Worm (Caenorhabditis elegans) whole organism, young adult: ENCODE data around the gene F23H11.2.
A peak's percentile ranks its signal among the peaks of the same experiment; 100 is the strongest.

ENCODE experiments used
- C06A6.2 ChIP-seq: fragments of 200-800 bp; sonication (Bioruptor generic); conservative IDR thresholded peaks from 2 replicates; pipeline ENCODE4 v1.3.6; 2022; ENCODE audit warnings: missing genetic modification characterization, missing compliant biosample characterization
- D2030.7 ChIP-seq: fragments of 200-800 bp; sonication (Bioruptor generic); IDR thresholded peaks from 2 replicates; pipeline ENCODE4 v1.3.6; 2022; ENCODE audit warnings: missing genetic modification reagents, missing genetic modification characterization, missing compliant biosample characterization
- F52B5.7 ChIP-seq: sonication (generic microtip); optimal IDR thresholded peaks from 2 replicates; lab custom pipeline; 2016; ENCODE audit warnings: mild to moderate bottlenecking, missing genetic modification characterization, missing compliant biosample characterization
- K11D2.4 ChIP-seq: fragments of 200-800 bp; sonication (Bioruptor generic); IDR thresholded peaks from 2 replicates; pipeline ENCODE4 v1.3.6; 2022; ENCODE audit warnings: missing genetic modification reagents, missing genetic modification characterization, missing compliant biosample characterization
- Y53G8AR.9 ChIP-seq: fragments of 200-800 bp; sonication (Bioruptor generic); conservative IDR thresholded peaks from 2 replicates; pipeline ENCODE4 v1.3.6; 2022; ENCODE audit warnings: missing genetic modification reagents, missing genetic modification characterization, missing compliant biosample characterization
- aptf-2 ChIP-seq: fragments of 200-800 bp; sonication (Bioruptor generic); conservative IDR thresholded peaks from 2 replicates; pipeline ENCODE4 v1.3.6; 2022; ENCODE audit warnings: missing genetic modification reagents, missing genetic modification characterization, missing compliant biosample characterization
- bed-1 ChIP-seq: fragments of 200-800 bp; sonication (Bioruptor generic); IDR thresholded peaks from 2 replicates; pipeline ENCODE4 v1.3.6; 2022; ENCODE audit warnings: missing genetic modification reagents, missing genetic modification characterization, missing compliant biosample characterization
- ceh-27 ChIP-seq: fragments of 200-800 bp; sonication (Bioruptor generic); optimal IDR thresholded peaks from 2 replicates; lab custom pipeline; 2018; ENCODE audit warnings: mild to moderate bottlenecking, missing genetic modification characterization, moderate library complexity, missing compliant biosample characterization
- ceh-79 ChIP-seq: sonication (generic microtip); optimal IDR thresholded peaks from 2 replicates; lab custom pipeline; 2017; ENCODE audit warnings: mild to moderate bottlenecking, missing genetic modification characterization, missing compliant biosample characterization
- dpl-1 ChIP-seq: fragments of 150-350 bp; optimal IDR thresholded peaks from 2 replicates; lab custom pipeline; 2014; ENCODE audit warnings: missing biosample characterization, missing genetic modification reagents, missing genetic modification characterization
- efl-1 ChIP-seq: fragments of 150-350 bp; optimal IDR thresholded peaks from 2 replicates; lab custom pipeline; 2014; ENCODE audit warnings: missing biosample characterization, missing genetic modification reagents, missing genetic modification characterization
- egl-44 ChIP-seq: fragments of 200-800 bp; sonication (Bioruptor generic); IDR thresholded peaks from 2 replicates; pipeline ENCODE4 v1.3.6; 2022; ENCODE audit warnings: missing genetic modification reagents, missing genetic modification characterization, missing compliant biosample characterization
- ekl-4 ChIP-seq: fragments of 200-800 bp; sonication (Bioruptor generic); IDR thresholded peaks from 2 replicates; pipeline ENCODE4 v1.3.6; 2022; ENCODE audit warnings: missing genetic modification reagents, missing genetic modification characterization, missing compliant biosample characterization
- gei-17 ChIP-seq: fragments of 200-800 bp; sonication (Bioruptor generic); optimal IDR thresholded peaks from 2 replicates; lab custom pipeline; 2018; ENCODE audit warnings: mild to moderate bottlenecking, missing genetic modification characterization, missing compliant biosample characterization
- him-1 ChIP-seq: sonication (generic microtip); optimal IDR thresholded peaks from 2 replicates; lab custom pipeline; 2016; ENCODE audit warnings: missing genotype, missing genetic modification reagents, missing genetic modification characterization, missing compliant biosample characterization
- hsf-1 ChIP-seq: fragments of 200-800 bp; sonication (Bioruptor generic); IDR thresholded peaks from 2 replicates; pipeline ENCODE4 v1.3.6; 2022; ENCODE audit warnings: missing genetic modification reagents, missing genetic modification characterization, missing compliant biosample characterization
- lag-1 ChIP-seq: fragments of 200-800 bp; sonication (Bioruptor generic); IDR thresholded peaks from 2 replicates; pipeline ENCODE4 v1.3.6; 2022; ENCODE audit warnings: missing genetic modification reagents, missing genetic modification characterization, missing compliant biosample characterization
- lin-26 ChIP-seq: fragments of 200-800 bp; sonication (Bioruptor generic); IDR thresholded peaks from 2 replicates; pipeline ENCODE4 v1.3.6; 2022; ENCODE audit warnings: missing genetic modification reagents, missing genetic modification characterization, missing compliant biosample characterization
- madf-3 ChIP-seq: fragments of 200-800 bp; sonication (Bioruptor generic); IDR thresholded peaks from 2 replicates; pipeline ENCODE4 v1.3.6; 2022; ENCODE audit warnings: missing genetic modification reagents, missing genetic modification characterization, missing compliant biosample characterization
- mcd-1 ChIP-seq: fragments of 200-800 bp; sonication (Bioruptor generic); IDR thresholded peaks from 2 replicates; pipeline ENCODE4 v1.3.6; 2022; ENCODE audit warnings: missing genetic modification reagents, missing genetic modification characterization, missing compliant biosample characterization
- nhr-120 ChIP-seq: fragments of 200-800 bp; sonication (Bioruptor generic); IDR thresholded peaks from 2 replicates; pipeline ENCODE4 v1.3.6; 2022; ENCODE audit warnings: missing genetic modification characterization, missing compliant biosample characterization
- nhr-80 ChIP-seq: sonication (generic microtip); optimal IDR thresholded peaks from 2 replicates; lab custom pipeline; 2016; ENCODE audit warnings: missing genetic modification characterization, missing compliant biosample characterization
- pha-4 ChIP-seq: fragments of 150-350 bp; sonication (generic microtip); optimal IDR thresholded peaks from 2 replicates; lab custom pipeline; 2014; ENCODE audit warnings: missing biosample characterization, missing genetic modification reagents, missing genetic modification characterization
- rec-8 ChIP-seq, 2 experiments: sonication (generic microtip); optimal IDR thresholded peaks; 2 replicates each; lab custom pipeline; 2016; ENCODE audit warnings: mild to moderate bottlenecking in 2 of 2, missing genetic modification characterization in 2 of 2, missing genetic modification reagents in 2 of 2, missing genotype in 2 of 2, missing biosample characterization in 1 of 2, missing compliant biosample characterization in 1 of 2, moderate library complexity in 1 of 2
- sea-2 ChIP-seq: fragments of 200-800 bp; sonication (Bioruptor generic); IDR thresholded peaks from 2 replicates; pipeline ENCODE4 v1.3.6; 2022; ENCODE audit warnings: missing genetic modification characterization, missing compliant biosample characterization
- snpc-4 ChIP-seq, 5 experiments: fragments of 150-350 bp in 1 of 5; sonication (generic microtip) in 4 of 5; optimal IDR thresholded peaks; 2 replicates each; lab custom pipeline; 2014 to 2018; ENCODE audit warnings: missing genetic modification characterization in 5 of 5, missing biosample characterization in 3 of 5, antibody characterized with exemption in 2 of 5, mild to moderate bottlenecking in 2 of 5, missing compliant biosample characterization in 2 of 5, missing genotype in 2 of 5, moderate library complexity in 2 of 5, missing genetic modification reagents in 1 of 5
- tbx-9 ChIP-seq: sonication (generic microtip); optimal IDR thresholded peaks from 2 replicates; lab custom pipeline; 2016; ENCODE audit warnings: borderline replicate concordance, missing genetic modification characterization, inconsistent platforms, missing compliant biosample characterization
- unc-62 ChIP-seq: fragments of 150-350 bp; optimal IDR thresholded peaks from 2 replicates; lab custom pipeline; 2014; ENCODE audit warnings: missing biosample characterization, missing genetic modification reagents, missing genetic modification characterization
- zfh-2 ChIP-seq: fragments of 200-800 bp; sonication (Bioruptor generic); conservative IDR thresholded peaks from 2 replicates; pipeline ENCODE4 v1.3.6; 2022; ENCODE audit warnings: missing genetic modification reagents, missing genetic modification characterization, missing compliant biosample characterization
- ztf-25 ChIP-seq: fragments of 200-800 bp; sonication (Bioruptor generic); IDR thresholded peaks from 2 replicates; pipeline ENCODE4 v1.3.6; 2022; ENCODE audit warnings: missing genetic modification reagents, missing genetic modification characterization, missing compliant biosample characterization
- ztf-26 ChIP-seq: sonication (generic microtip); optimal IDR thresholded peaks from 2 replicates; lab custom pipeline; 2017; ENCODE audit warnings: missing genetic modification characterization, missing compliant biosample characterization
- ztf-3 ChIP-seq: fragments of 200-800 bp; sonication (Bioruptor generic); optimal IDR thresholded peaks from 2 replicates; lab custom pipeline; 2018; ENCODE audit warnings: mild to moderate bottlenecking, missing genetic modification characterization, missing compliant biosample characterization
- ztf-6 ChIP-seq: fragments of 200-800 bp; sonication (Bioruptor generic); IDR thresholded peaks from 2 replicates; pipeline ENCODE4 v1.3.6; 2022; ENCODE audit warnings: missing genetic modification reagents, missing genetic modification characterization, missing compliant biosample characterization

F23H11.2 gene

DNA sequence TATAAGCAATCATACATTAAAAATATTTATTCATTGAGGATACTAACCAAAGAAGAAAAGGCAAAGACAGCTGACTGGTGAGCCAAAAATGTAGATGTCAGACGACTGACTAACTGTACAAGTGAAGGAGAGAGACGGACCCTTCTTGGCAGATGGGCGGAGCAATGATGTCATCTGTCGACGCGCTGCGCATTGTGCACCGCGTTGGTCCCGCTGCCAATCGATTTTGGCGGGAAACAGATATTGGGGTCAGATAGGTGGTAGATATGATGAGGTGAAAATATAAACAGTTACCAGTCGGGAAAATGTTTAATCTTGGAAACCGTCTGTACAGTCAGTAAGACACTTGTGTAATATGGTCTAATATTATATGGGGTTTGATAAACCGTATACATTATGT lies 25.7 kb upstream of the F23H11.2 start, which contains the start of gene T24C4.2:
T24C4.2 (minus strand) TSS at position 101 of the 400 bp plus-strand sequence.
- no peak for TF ChIP-seq nhr-120 (GFP tag; lab: Robert Waterston, UW)
- no peak for TF ChIP-seq pha-4 (tag; lab: Kevin White, UChicago)
- no peak for TF ChIP-seq ztf-26 (tag; lab: Kevin White, UChicago)
- no peak for TF ChIP-seq lin-26 (GFP tag; lab: Robert Waterston, UW)
- no peak for TF ChIP-seq mcd-1 (GFP tag; lab: Robert Waterston, UW)
- no peak for TF ChIP-seq zfh-2 (GFP tag; lab: Robert Waterston, UW)
- TF ChIP-seq ztf-3 (GFP tag; lab: Kevin White, UChicago): no peak
- no peak for TF ChIP-seq ceh-27 (GFP tag; lab: Kevin White, UChicago)
- TF ChIP-seq dpl-1: no peak
- no peak for TF ChIP-seq F52B5.7 (tag; lab: Kevin White, UChicago)
- no peak for TF ChIP-seq tbx-9 (tag; lab: Kevin White, UChicago)
- TF ChIP-seq hsf-1 (GFP tag; lab: Robert Waterston, UW): no peak
- TF ChIP-seq egl-44 (GFP tag; lab: Robert Waterston, UW): no peak

DNA sequence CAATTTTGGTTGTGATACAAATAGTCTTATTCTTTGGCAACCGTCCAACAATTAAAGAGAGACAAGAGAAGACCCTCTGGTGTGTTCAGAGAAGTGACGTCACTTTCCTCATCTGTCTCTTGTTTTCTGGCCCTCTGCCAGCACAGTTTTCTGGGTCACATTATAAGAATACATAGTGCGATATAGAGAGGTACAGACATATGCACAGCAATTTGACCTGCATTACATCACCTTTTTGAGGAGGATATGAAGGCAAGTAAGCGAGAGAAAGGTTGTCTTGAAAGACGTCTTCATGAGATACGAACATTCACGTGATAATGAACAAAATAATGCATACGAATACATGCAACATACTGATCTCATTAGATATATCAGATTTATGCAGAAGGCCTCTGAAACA lies 25.0 kb upstream of the F23H11.2 start:
- no peak for TF ChIP-seq bed-1
- no peak for TF ChIP-seq D2030.7 (GFP tag; lab: Robert Waterston, UW)
- TF ChIP-seq ztf-25 (GFP tag; lab: Robert Waterston, UW): no peak
- TF ChIP-seq rec-8 (tag; optimal IDR thresholded peaks at IDR 0.05; lab: Kevin White, UChicago): no peak
- TF ChIP-seq snpc-4 (GFP tag; optimal IDR thresholded peaks at IDR 0.05; lab: Kevin White, UChicago): no peak
- TF ChIP-seq snpc-4 (tag; optimal IDR thresholded peaks at IDR 0.05; lab: Kevin White, UChicago): no peak
- TF ChIP-seq ztf-6: no peak
- TF ChIP-seq lag-1 (GFP tag; lab: Robert Waterston, UW): no peak
- no peak for TF ChIP-seq gei-17 (GFP tag; lab: Kevin White, UChicago)
- TF ChIP-seq Y53G8AR.9: no peak
- TF ChIP-seq him-1 (tag; lab: Kevin White, UChicago): no peak
- no peak for TF ChIP-seq ekl-4
- no peak for TF ChIP-seq aptf-2 (GFP tag; lab: Robert Waterston, UW)
- TF ChIP-seq, all 124 proteins: peak for 0

DNA sequence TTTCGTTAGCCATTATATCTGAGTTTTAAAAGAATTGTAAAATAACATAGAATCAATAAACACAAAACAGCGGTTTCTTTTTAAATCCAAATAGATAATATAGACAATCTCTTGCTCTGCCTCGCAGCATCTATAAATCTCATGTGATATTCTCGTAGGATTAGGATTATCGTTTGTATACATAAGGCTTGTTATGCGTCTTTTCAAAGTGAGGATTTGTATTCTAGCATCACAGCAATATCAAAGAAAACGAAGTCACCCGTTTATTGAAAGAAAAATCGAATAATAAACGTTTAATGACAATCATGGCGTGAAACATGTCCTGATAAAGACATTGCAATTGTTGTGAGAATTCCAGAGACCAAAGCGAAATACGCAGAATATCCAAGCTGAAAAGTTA lies 23.2 kb upstream of the F23H11.2 start, which contains the start of the genes T24C4.3 and clc-20:
T24C4.3 (minus strand) TSS at position 101 of the 400 bp plus-strand sequence.
clc-20 (plus strand) TSS at position 211 of the 400 bp plus-strand sequence.
- no peak for TF ChIP-seq sea-2 (GFP tag; lab: Robert Waterston, UW)
- no peak for TF ChIP-seq K11D2.4
- no peak for TF ChIP-seq ekl-4
- no peak for TF ChIP-seq mcd-1 (GFP tag; lab: Robert Waterston, UW)
- TF ChIP-seq C06A6.2 (GFP tag; lab: Robert Waterston, UW): no peak
- no peak for TF ChIP-seq efl-1 (GFP tag; lab: Kevin White, UChicago)
- TF ChIP-seq ceh-79 (tag; lab: Kevin White, UChicago): no peak

DNA sequence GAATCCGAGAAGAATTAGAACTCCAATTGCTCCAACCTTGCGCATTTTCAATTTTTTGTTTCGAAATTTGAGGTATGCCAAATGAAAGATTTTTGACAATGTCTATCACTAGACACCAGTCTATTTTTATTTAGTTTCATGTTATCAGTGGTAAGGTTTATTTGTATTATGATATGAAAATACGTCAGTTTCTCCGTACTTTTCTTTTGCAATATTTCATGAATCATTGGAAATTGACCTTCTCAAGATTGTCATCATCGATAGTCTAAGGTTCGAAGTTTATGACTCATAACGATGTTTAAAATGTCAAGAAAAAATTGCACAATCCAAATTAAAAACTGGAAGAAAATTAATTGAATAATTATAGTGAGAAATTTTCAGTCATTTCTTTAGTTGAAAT lies 22.1 kb upstream of the F23H11.2 start, which contains the start of gene clc-19:
clc-19 (minus strand) TSS at position 135 of the 400 bp plus-strand sequence.
- TF ChIP-seq unc-62 (GFP tag; lab: Kevin White, UChicago) (peak; percentile 26), nhr-80 (tag; lab: Kevin White, UChicago) (peak; percentile 33), madf-3 (GFP tag; lab: Robert Waterston, UW) (no peak)
